Worm (Caenorhabditis elegans) whole organism, L4 larva: ENCODE measurements around the gene C31H2.4.

Experiments
- ZK546.5 ChIP-seq, 2 experiments: sonication (generic microtip); optimal IDR thresholded peaks; 2 replicates each; lab custom pipeline; 2017; ENCODE audit warnings: missing biosample characterization in 2 of 2, missing genetic modification characterization in 2 of 2
- lin-38 ChIP-seq: fragments of 200-800 bp; sonication (Bioruptor generic); IDR thresholded peaks from 2 replicates; pipeline ENCODE4 v1.3.6; 2022; ENCODE audit warnings: missing genetic modification reagents, missing genetic modification characterization, missing compliant biosample characterization
- nhr-25 ChIP-seq: sonication (generic microtip); optimal IDR thresholded peaks from 2 replicates; lab custom pipeline; 2017; ENCODE audit warnings: missing genetic modification characterization, mild to moderate bottlenecking, missing compliant biosample characterization, antibody characterized with exemption, moderate library complexity, borderline replicate concordance; ENCODE audit not compliant: insufficient read depth
- pha-4 ChIP-seq, 2 experiments: fragments of 150-350 bp in 1 of 2; fragments of 200-800 bp in 1 of 2; sonication (Bioruptor generic) in 1 of 2; IDR thresholded peaks in 1 of 2; optimal IDR thresholded peaks in 1 of 2; 2 replicates each; pipeline versions ENCODE4 v1.3.6 to Lab custom; 2014 to 2022; ENCODE audit warnings: missing genetic modification characterization in 2 of 2, missing genetic modification reagents in 2 of 2, missing biosample characterization in 1 of 2, missing compliant biosample characterization in 1 of 2
- php-3 ChIP-seq: fragments of 200-800 bp; sonication (Bioruptor generic); IDR thresholded peaks from 2 replicates; pipeline ENCODE4 v1.3.6; 2022; ENCODE audit warnings: missing genetic modification reagents, missing genetic modification characterization, missing compliant biosample characterization

DNA sequence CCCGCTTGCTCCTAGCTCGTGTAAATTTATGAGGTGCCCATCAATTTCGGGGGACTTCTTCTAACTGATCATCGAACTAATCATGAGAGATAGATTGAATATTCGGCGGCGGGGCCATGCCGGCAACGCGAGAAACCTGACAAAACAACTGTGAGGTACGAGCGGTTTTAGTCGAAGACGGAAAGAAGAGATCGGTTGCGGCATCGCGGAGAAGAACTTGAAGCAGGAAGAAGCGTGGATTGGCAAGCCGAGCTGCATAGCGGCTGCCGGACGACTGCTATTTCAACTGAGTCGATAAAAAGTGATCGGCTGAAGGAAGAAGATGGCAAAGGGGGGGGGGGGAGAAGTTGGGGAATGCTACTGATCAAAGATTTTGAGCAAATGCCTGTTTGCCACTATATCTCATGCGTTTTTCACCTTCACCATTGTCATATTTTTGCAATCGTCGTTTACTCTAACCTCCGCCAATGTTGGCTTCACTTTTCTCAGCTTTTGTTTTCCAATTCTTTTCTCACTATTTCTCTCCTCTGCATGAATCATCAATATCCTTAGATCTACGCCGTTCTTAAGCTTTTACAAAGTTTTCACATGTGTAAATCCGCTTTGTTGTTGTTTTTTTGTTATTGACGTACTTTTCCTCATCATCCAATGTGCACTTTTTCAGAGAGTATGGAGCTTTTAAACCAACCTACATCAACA lies 36.1 kb upstream of the C31H2.4 start, which contains the start of gene pqn-62:
- no peak for TF ChIP-seq lin-38 (GFP tag; lab: Robert Waterston, UW)
- no peak for TF ChIP-seq php-3 (GFP tag; lab: Robert Waterston, UW)
- TF ChIP-seq ZK546.5 (tag; optimal IDR thresholded peaks at IDR 0.05; lab: Kevin White, UChicago): no peak
- no peak for TF ChIP-seq pha-4 (GFP tag; IDR thresholded peaks at IDR 0.05; lab: Robert Waterston, UW)
- no peak for TF ChIP-seq pha-4 (tag; optimal IDR thresholded peaks at IDR 0.05; lab: Kevin White, UChicago)
- no peak for TF ChIP-seq nhr-25 (tag; lab: Kevin White, UChicago)
